Worm (Caenorhabditis elegans): ENCODE data around the gene gly-8.

The gly-8 gene

ce11 chrIII:11641347-11641746, 16.3 kb downstream of the gly-8 start:
- TF ChIP-seq hmbx-1 (tag; optimal IDR thresholded peaks at IDR 0.05) (no peak), tra-4 (tag; optimal IDR thresholded peaks at IDR 0.05) (no peak), ceh-36 (tag; optimal IDR thresholded peaks at IDR 0.05) (no peak), pes-1 (GFP tag; IDR thresholded peaks at IDR 0.05) (no peak), ama-1 (optimal IDR thresholded peaks at IDR 0.05) (no peak), tbx-11 (GFP tag; IDR thresholded peaks at IDR 0.05) (no peak), ceh-13 (GFP tag; optimal IDR thresholded peaks at IDR 0.05) (no peak), scrt-1 (GFP tag; IDR thresholded peaks at IDR 0.05) (no peak)

- TF ChIP-seq aly-1 (tag; optimal IDR thresholded peaks at IDR 0.05) (no peak), hmbx-1 (tag; optimal IDR thresholded peaks at IDR 0.05) (no peak), tra-4 (tag; optimal IDR thresholded peaks at IDR 0.05) (no peak), ceh-13 (GFP tag; optimal IDR thresholded peaks at IDR 0.05) (no peak), hnd-1 (tag; optimal IDR thresholded peaks at IDR 0.05) (no peak), tbx-11 (GFP tag; IDR thresholded peaks at IDR 0.05) (no peak), ceh-36 (tag; optimal IDR thresholded peaks at IDR 0.05) (no peak), ama-1 (optimal IDR thresholded peaks at IDR 0.05) (no peak), scrt-1 (GFP tag; IDR thresholded peaks at IDR 0.05) (no peak)
Observed at ce11 chrIII:11650152-11650551, 25.1 kb downstream of the gly-8 start, which contains the start of gene faah-6. faah-6 (plus strand) TSS chrIII:11650452.

- TF ChIP-seq ama-1 (optimal IDR thresholded peaks at IDR 0.05) (no peak), scrt-1 (GFP tag; IDR thresholded peaks at IDR 0.05) (no peak), tra-4 (tag; optimal IDR thresholded peaks at IDR 0.05) (no peak)
Observed at ce11 chrIII:11651430-11651829, 26.4 kb downstream of the gly-8 start.

ce11 chrIII:11656389-11656788, 31.3 kb downstream of the gly-8 start:
- TF ChIP-seq tbx-37 (GFP tag; conservative IDR thresholded peaks at IDR 0.05) (no peak), scrt-1 (GFP tag; IDR thresholded peaks at IDR 0.05) (no peak), tbx-11 (GFP tag; IDR thresholded peaks at IDR 0.05) (no peak), ceh-36 (tag; optimal IDR thresholded peaks at IDR 0.05) (no peak), sea-1 (GFP tag; conservative IDR thresholded peaks at IDR 0.05) (no peak), hmbx-1 (tag; optimal IDR thresholded peaks at IDR 0.05) (no peak), aly-1 (tag; optimal IDR thresholded peaks at IDR 0.05) (no peak), ama-1 (optimal IDR thresholded peaks at IDR 0.05) (no peak), ets-7 (tag; optimal IDR thresholded peaks at IDR 0.05) (no peak), hmg-4 (GFP tag; optimal IDR thresholded peaks at IDR 0.05) (no peak), pes-1 (GFP tag; IDR thresholded peaks at IDR 0.05) (no peak), F13C5.2 (tag; optimal IDR thresholded peaks at IDR 0.05) (no peak), tra-4 (tag; optimal IDR thresholded peaks at IDR 0.05) (no peak), B0310.2 (tag; optimal IDR thresholded peaks at IDR 0.05) (no peak), hnd-1 (tag; optimal IDR thresholded peaks at IDR 0.05) (no peak), flt-1 (GFP tag; IDR thresholded peaks at IDR 0.05) (no peak), ceh-13 (GFP tag; optimal IDR thresholded peaks at IDR 0.05) (no peak)

ce11 chrIII:11657185-11657817, 32.3 kb downstream of the gly-8 start, which contains the start of gene crh-1:
crh-1 (plus strand) TSS chrIII:11657767.
- TF ChIP-seq hmg-4 (GFP tag; optimal IDR thresholded peaks at IDR 0.05) (no peak), flt-1 (GFP tag; IDR thresholded peaks at IDR 0.05) (no peak), tra-4 (tag; optimal IDR thresholded peaks at IDR 0.05) (no peak), ets-7 (tag; optimal IDR thresholded peaks at IDR 0.05) (no peak), ceh-13 (GFP tag; optimal IDR thresholded peaks at IDR 0.05) (no peak), tbx-37 (GFP tag; conservative IDR thresholded peaks at IDR 0.05) (no peak), B0310.2 (tag; optimal IDR thresholded peaks at IDR 0.05) (no peak), aly-1 (tag; optimal IDR thresholded peaks at IDR 0.05) (no peak), sea-1 (GFP tag; conservative IDR thresholded peaks at IDR 0.05) (no peak), pes-1 (GFP tag; IDR thresholded peaks at IDR 0.05) (no peak), ceh-36 (tag; optimal IDR thresholded peaks at IDR 0.05) (no peak), tbx-11 (GFP tag; IDR thresholded peaks at IDR 0.05) (no peak), scrt-1 (GFP tag; IDR thresholded peaks at IDR 0.05) (no peak), F13C5.2 (tag; optimal IDR thresholded peaks at IDR 0.05) (no peak), ama-1 (optimal IDR thresholded peaks at IDR 0.05) (no peak), hmbx-1 (tag; optimal IDR thresholded peaks at IDR 0.05) (no peak), hnd-1 (tag; optimal IDR thresholded peaks at IDR 0.05) (no peak)

ce11 chrIII:11659804-11660203, 34.8 kb downstream of the gly-8 start:
- TF ChIP-seq scrt-1 (GFP tag; IDR thresholded peaks at IDR 0.05) (no peak), flt-1 (GFP tag; IDR thresholded peaks at IDR 0.05) (no peak), ets-7 (tag; optimal IDR thresholded peaks at IDR 0.05) (no peak), tbx-37 (GFP tag; conservative IDR thresholded peaks at IDR 0.05) (no peak), ama-1 (optimal IDR thresholded peaks at IDR 0.05) (no peak), B0310.2 (tag; optimal IDR thresholded peaks at IDR 0.05) (no peak), sea-1 (GFP tag; conservative IDR thresholded peaks at IDR 0.05) (no peak), tbx-11 (GFP tag; IDR thresholded peaks at IDR 0.05) (no peak), hmg-4 (GFP tag; optimal IDR thresholded peaks at IDR 0.05) (no peak), F13C5.2 (tag; optimal IDR thresholded peaks at IDR 0.05) (no peak), pes-1 (GFP tag; IDR thresholded peaks at IDR 0.05) (no peak), tra-4 (tag; optimal IDR thresholded peaks at IDR 0.05) (no peak), ceh-13 (GFP tag; optimal IDR thresholded peaks at IDR 0.05) (no peak), aly-1 (tag; optimal IDR thresholded peaks at IDR 0.05) (no peak), hmbx-1 (tag; optimal IDR thresholded peaks at IDR 0.05) (no peak), hnd-1 (tag; optimal IDR thresholded peaks at IDR 0.05) (no peak), ceh-36 (tag; optimal IDR thresholded peaks at IDR 0.05) (no peak)

ce11 chrIII:11660736-11661135, 35.7 kb downstream of the gly-8 start:
- TF ChIP-seq tbx-37 (GFP tag; conservative IDR thresholded peaks at IDR 0.05) (no peak), ets-7 (tag; optimal IDR thresholded peaks at IDR 0.05) (no peak), sea-1 (GFP tag; conservative IDR thresholded peaks at IDR 0.05) (no peak), pes-1 (GFP tag; IDR thresholded peaks at IDR 0.05) (no peak), ama-1 (optimal IDR thresholded peaks at IDR 0.05) (no peak), ceh-13 (GFP tag; optimal IDR thresholded peaks at IDR 0.05) (no peak), tra-4 (tag; optimal IDR thresholded peaks at IDR 0.05) (no peak)

All from whole organism, early embryonic.